Worm (Caenorhabditis elegans): ENCODE results near the gene iff-1.

DNA sequence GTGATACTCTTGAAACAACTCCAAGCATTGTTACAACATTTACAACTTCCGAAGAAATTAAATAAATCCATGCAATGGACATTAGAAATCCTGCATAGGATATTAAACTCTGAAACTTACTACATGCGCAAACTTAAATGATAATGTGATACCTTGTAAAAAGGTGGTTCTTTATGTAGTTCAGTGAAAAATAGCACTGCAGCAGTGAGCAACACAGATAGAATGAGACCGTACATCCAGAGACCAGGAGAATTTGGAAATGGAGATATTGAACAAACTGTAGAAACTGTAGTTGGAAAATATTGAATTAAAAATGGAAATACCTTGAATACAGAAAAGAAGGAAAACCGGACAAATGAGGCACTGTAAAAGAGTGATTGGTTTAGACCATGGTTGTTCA is 35.8 kb downstream of the iff-1 start:
- TF ChIP-seq pes-1 (GFP tag; IDR thresholded peaks at IDR 0.05) (no peak), flt-1 (GFP tag; IDR thresholded peaks at IDR 0.05) (no peak)

All from whole organism, early embryonic.